Fruit fly (Drosophila melanogaster): ENCODE data around the gene CG4461.

CG4461 gene

DNA sequence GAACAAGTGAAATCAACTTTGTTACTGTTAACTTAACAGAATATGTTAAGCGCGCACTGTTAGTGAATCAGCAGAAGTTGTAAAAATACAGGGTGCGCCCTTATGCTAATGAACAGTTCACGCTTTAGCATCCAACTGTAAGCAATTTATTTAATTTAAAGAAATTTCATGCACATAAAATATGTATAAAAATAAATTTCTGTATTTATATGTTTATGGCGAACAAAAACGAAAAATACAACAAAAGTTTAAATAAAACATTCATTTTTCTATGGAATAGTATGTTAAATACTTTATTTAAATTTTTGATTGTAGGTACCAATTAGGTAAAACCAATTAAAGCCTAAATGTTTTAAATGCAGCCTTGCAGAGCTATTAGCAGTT lies 49.3 kb downstream of the CG4461 start:
- TF ChIP-seq CG17801 (GFP tag; optimal IDR thresholded peaks at IDR 0.05; ENCODE audit: partially characterized antibody): peak; percentile 11

DNA sequence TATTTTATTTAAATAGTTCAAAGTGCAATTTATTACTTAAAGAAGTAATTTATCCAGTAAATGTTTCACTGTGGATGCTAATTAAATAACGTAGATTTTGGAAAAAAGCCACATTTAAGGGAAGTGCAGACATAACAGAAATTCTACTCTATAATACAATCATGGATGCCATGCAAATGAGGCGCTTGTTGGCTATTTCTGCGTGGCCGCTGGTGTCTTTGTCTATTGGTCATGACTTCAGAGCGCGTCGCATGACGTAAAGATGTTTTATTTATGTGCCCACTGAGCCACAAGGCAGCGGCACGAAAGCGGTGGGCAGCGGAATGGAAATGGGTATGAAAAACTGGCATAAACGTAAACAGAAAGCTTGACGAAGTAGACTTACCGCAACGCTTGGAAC lies 50.6 kb downstream of the CG4461 start:
- no peak for TF ChIP-seq CG17801 (GFP tag; optimal IDR thresholded peaks at IDR 0.05; ENCODE audit: partially characterized antibody)

Measured in ovary, adult (tissue).